Worm (Caenorhabditis elegans) whole organism, midembryonic: Measurements from ENCODE around the gene nspb-5.

Source experiments
- T22C8.4 ChIP-seq: fragments of 200-800 bp; sonication (Bioruptor generic); IDR thresholded peaks from 2 replicates; pipeline ENCODE4 v1.3.6; 2022; ENCODE audit warnings: missing genetic modification characterization, missing compliant biosample characterization
- tab-1 ChIP-seq: fragments of 200-800 bp; sonication (Bioruptor generic); IDR thresholded peaks from 2 replicates; pipeline ENCODE4 v1.3.6; 2022; ENCODE audit warnings: missing genetic modification characterization, missing compliant biosample characterization
- ztf-29 ChIP-seq: fragments of 200-800 bp; sonication (Bioruptor generic); IDR thresholded peaks from 2 replicates; pipeline ENCODE4 v1.3.6; 2022; ENCODE audit warnings: missing genetic modification reagents, missing genetic modification characterization, missing compliant biosample characterization

DNA sequence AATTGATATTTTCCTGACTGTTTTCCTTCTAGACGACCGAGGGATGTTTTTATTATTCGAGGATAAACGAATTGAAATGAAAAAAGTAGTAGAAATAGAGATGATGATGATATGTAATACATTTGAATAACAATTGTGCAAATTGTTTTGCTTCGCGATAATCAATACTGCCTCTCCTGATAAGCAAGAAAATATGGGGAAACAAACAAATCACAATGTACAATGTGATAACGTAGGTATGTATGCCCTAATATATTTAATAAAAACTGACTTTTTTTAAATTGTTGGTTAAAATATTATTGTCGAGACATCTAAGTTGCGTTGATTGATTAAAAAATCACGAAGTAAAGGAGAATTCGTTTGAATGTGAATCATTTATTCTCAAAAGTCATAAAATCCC, 29.0 kb downstream of the nspb-5 start, which contains the start of gene cest-5.2:
- TF ChIP-seq ztf-29 (GFP tag; lab: Robert Waterston, UW) (no peak), T22C8.4 (GFP tag; lab: Robert Waterston, UW) (no peak), tab-1 (GFP tag; lab: Robert Waterston, UW) (no peak)
